Worm (Caenorhabditis elegans) whole organism, mixed stage, embryonic: ENCODE measurements around the gene ZC404.2.

ENCODE experiments used
- M03D4.4 ChIP-seq: sonication (generic microtip); optimal IDR thresholded peaks from 2 replicates; lab custom pipeline; 2017; ENCODE audit warnings: mild to moderate bottlenecking, missing genetic modification characterization, missing compliant biosample characterization
- bed-3 ChIP-seq: fragments of 200-800 bp; sonication (Bioruptor generic); optimal IDR thresholded peaks from 3 replicates; lab custom pipeline; 2018; ENCODE audit warnings: mild to moderate bottlenecking, missing genetic modification characterization, moderate library complexity, missing compliant biosample characterization
- blmp-1 ChIP-seq: fragments of 150-350 bp; optimal IDR thresholded peaks from 2 replicates; lab custom pipeline; 2014; ENCODE audit warnings: missing biosample characterization, missing genetic modification characterization
- ceh-39 ChIP-seq: fragments of 150-350 bp; optimal IDR thresholded peaks from 2 replicates; lab custom pipeline; 2014; ENCODE audit warnings: missing biosample characterization, missing genetic modification characterization
- ceh-43 ChIP-seq: fragments of 200-800 bp; sonication (Bioruptor generic); optimal IDR thresholded peaks from 2 replicates; lab custom pipeline; 2018; ENCODE audit warnings: mild to moderate bottlenecking, missing genetic modification characterization, moderate library complexity, missing compliant biosample characterization
- ceh-83 ChIP-seq: fragments of 200-800 bp; sonication (Bioruptor generic); optimal IDR thresholded peaks from 2 replicates; lab custom pipeline; 2018; ENCODE audit warnings: mild to moderate bottlenecking, missing genetic modification characterization, missing compliant biosample characterization
- ces-1 ChIP-seq: fragments of 150-350 bp; optimal IDR thresholded peaks from 2 replicates; lab custom pipeline; 2014; ENCODE audit warnings: missing biosample characterization, missing genetic modification reagents, missing genetic modification characterization
- cnd-1 ChIP-seq: fragments of 200-800 bp; sonication (Bioruptor generic); optimal IDR thresholded peaks from 2 replicates; lab custom pipeline; 2018; ENCODE audit warnings: mild to moderate bottlenecking, missing genetic modification characterization, missing compliant biosample characterization
- elt-1 ChIP-seq: sonication (generic microtip); optimal IDR thresholded peaks from 2 replicates; lab custom pipeline; 2017; ENCODE audit warnings: missing genetic modification characterization, mild to moderate bottlenecking, missing compliant biosample characterization, antibody characterized with exemption, moderate library complexity, borderline replicate concordance; ENCODE audit not compliant: insufficient read depth
- elt-3 ChIP-seq: fragments of 150-350 bp; optimal IDR thresholded peaks from 2 replicates; lab custom pipeline; 2014; ENCODE audit warnings: missing biosample characterization, missing genetic modification characterization
- flh-1 ChIP-seq: fragments of 200-800 bp; sonication (Bioruptor generic); optimal IDR thresholded peaks from 2 replicates; lab custom pipeline; 2018; ENCODE audit warnings: mild to moderate bottlenecking, missing genetic modification characterization, moderate library complexity, missing compliant biosample characterization
- ham-2 ChIP-seq: fragments of 200-800 bp; sonication (Bioruptor generic); optimal IDR thresholded peaks from 2 replicates; lab custom pipeline; 2018; ENCODE audit warnings: mild to moderate bottlenecking, missing genetic modification characterization, missing compliant biosample characterization
- hlh-1 ChIP-seq: fragments of 150-350 bp; optimal IDR thresholded peaks from 2 replicates; lab custom pipeline; 2014; ENCODE audit warnings: missing biosample characterization, missing genetic modification reagents, missing genetic modification characterization
- lin-13 ChIP-seq: fragments of 150-350 bp; optimal IDR thresholded peaks from 2 replicates; lab custom pipeline; 2014; ENCODE audit warnings: missing biosample characterization, missing genetic modification characterization
- lin-32 ChIP-seq: fragments of 200-800 bp; sonication (Bioruptor generic); optimal IDR thresholded peaks from 2 replicates; lab custom pipeline; 2018; ENCODE audit warnings: mild to moderate bottlenecking, missing genetic modification characterization, missing compliant biosample characterization
- lsy-2 ChIP-seq: fragments of 150-350 bp; optimal IDR thresholded peaks from 2 replicates; lab custom pipeline; 2014; ENCODE audit warnings: missing biosample characterization, missing genetic modification characterization
- mab-5 ChIP-seq: fragments of 150-350 bp; optimal IDR thresholded peaks from 2 replicates; lab custom pipeline; 2014; ENCODE audit warnings: missing biosample characterization, missing genetic modification characterization
- mep-1 ChIP-seq: fragments of 150-350 bp; optimal IDR thresholded peaks from 2 replicates; lab custom pipeline; 2017; ENCODE audit warnings: missing biosample characterization, missing genetic modification reagents, missing genetic modification characterization, inconsistent platforms
- mls-2 ChIP-seq: sonication (generic microtip); optimal IDR thresholded peaks from 2 replicates; lab custom pipeline; 2016; ENCODE audit warnings: mild to moderate bottlenecking, missing genetic modification characterization, moderate library complexity, missing compliant biosample characterization
- nhr-12 ChIP-seq: fragments of 150-350 bp; optimal IDR thresholded peaks from 2 replicates; lab custom pipeline; 2014; ENCODE audit warnings: missing biosample characterization, missing genetic modification characterization
- nhr-2 ChIP-seq: fragments of 150-350 bp; optimal IDR thresholded peaks from 2 replicates; lab custom pipeline; 2014; ENCODE audit warnings: missing biosample characterization, missing genetic modification characterization
- nhr-28 ChIP-seq: fragments of 150-350 bp; optimal IDR thresholded peaks from 2 replicates; lab custom pipeline; 2014; ENCODE audit warnings: missing biosample characterization, missing genetic modification characterization
- nhr-76 ChIP-seq: sonication (generic microtip); optimal IDR thresholded peaks from 2 replicates; lab custom pipeline; 2017; ENCODE audit warnings: missing biosample characterization, missing genetic modification characterization
- pha-4 ChIP-seq: fragments of 150-350 bp; optimal IDR thresholded peaks from 2 replicates; lab custom pipeline; 2018; ENCODE audit warnings: missing biosample characterization, missing genetic modification reagents, missing genetic modification characterization
- sem-2 ChIP-seq: fragments of 200-800 bp; sonication (Bioruptor generic); optimal IDR thresholded peaks from 2 replicates; lab custom pipeline; 2018; ENCODE audit warnings: mild to moderate bottlenecking, missing genetic modification characterization, missing compliant biosample characterization
- snpc-4 ChIP-seq: fragments of 150-350 bp; optimal IDR thresholded peaks from 2 replicates; lab custom pipeline; 2014; ENCODE audit warnings: missing biosample characterization, missing genetic modification characterization
- sptf-1 ChIP-seq: sonication (generic microtip); optimal IDR thresholded peaks from 2 replicates; lab custom pipeline; 2017; ENCODE audit warnings: mild to moderate bottlenecking, missing genetic modification characterization, moderate library complexity, missing compliant biosample characterization
- unc-39 ChIP-seq: fragments of 150-350 bp; optimal IDR thresholded peaks from 2 replicates; lab custom pipeline; 2014; ENCODE audit warnings: missing biosample characterization, missing genetic modification characterization
- unc-62 ChIP-seq: fragments of 150-350 bp; optimal IDR thresholded peaks from 2 replicates; lab custom pipeline; 2014; ENCODE audit warnings: missing biosample characterization, missing genetic modification reagents, missing genetic modification characterization
- zip-8 ChIP-seq: fragments of 150-350 bp; optimal IDR thresholded peaks from 2 replicates; lab custom pipeline; 2014; ENCODE audit warnings: missing biosample characterization, missing genetic modification characterization

ZC404.2 gene

DNA sequence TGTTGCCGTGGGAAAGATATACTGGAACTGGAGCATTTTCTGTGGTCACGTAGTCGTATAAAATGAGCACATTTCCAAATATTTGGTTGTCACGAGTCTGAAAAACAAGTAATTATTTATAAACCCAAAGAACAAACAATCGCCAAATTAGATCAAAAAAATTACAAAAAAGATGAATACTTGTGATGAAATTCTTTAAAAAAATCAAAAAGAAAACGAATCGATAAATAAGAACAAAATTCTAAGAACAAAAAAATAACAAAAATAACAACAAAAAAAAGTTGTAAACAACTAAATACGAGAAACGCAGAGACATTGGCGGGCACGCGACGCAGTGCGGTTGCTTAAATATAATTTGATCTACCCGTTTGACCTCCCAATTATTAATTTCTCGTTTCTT, 14.0 kb upstream of the ZC404.2 start, which contains the start of gene ZC404.16:
Gene ZC404.16, minus strand, starts transcription at position 101 of the 400 bp plus-strand sequence.
- TF ChIP-seq ceh-39 (tag; lab: Kevin White, UChicago) (no peak), nhr-2 (no peak), blmp-1 (no peak), mep-1 (tag; lab: Kevin White, UChicago) (no peak), bed-3 (GFP tag; lab: Kevin White, UChicago) (no peak), lin-32 (GFP tag; lab: Kevin White, UChicago) (no peak), mls-2 (tag; lab: Kevin White, UChicago) (no peak), sptf-1 (tag; lab: Kevin White, UChicago) (no peak), elt-1 (tag; lab: Kevin White, UChicago) (no peak), zip-8 (tag; lab: Kevin White, UChicago) (no peak), hlh-1 (tag; lab: Kevin White, UChicago) (no peak), sem-2 (no peak)
- TF ChIP-seq, all 35 proteins: peak for 0

DNA sequence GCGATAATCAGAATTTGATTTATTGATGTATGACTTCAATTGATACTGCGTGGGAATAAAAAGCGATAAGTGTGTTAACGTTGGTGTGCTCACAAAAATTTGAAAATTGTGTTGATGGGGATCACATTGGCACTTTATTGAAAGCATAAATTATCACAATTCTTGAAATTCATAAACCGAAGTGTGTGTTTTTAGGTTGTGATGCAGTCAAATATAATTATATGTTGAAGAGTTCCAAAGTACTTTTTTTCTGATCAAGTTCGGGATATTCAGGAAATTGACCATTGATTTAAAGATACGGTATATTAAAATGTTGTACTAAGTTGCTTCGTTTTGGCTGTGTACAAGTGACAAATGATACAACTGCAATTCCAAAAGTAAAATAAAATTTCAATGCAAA, 12.0 kb upstream of the ZC404.2 start, which contains the start of gene srh-28:
Gene srh-28, minus strand, starts transcription at position 101 of the 400 bp plus-strand sequence.
- TF ChIP-seq hlh-1 (tag; lab: Kevin White, UChicago) (no peak), cnd-1 (tag; lab: Kevin White, UChicago) (no peak), mep-1 (tag; lab: Kevin White, UChicago) (no peak), pha-4 (tag; lab: Kevin White, UChicago) (no peak), unc-62 (GFP tag; lab: Kevin White, UChicago) (no peak), ceh-39 (tag; lab: Kevin White, UChicago) (no peak), mab-5 (no peak), ceh-43 (GFP tag; lab: Kevin White, UChicago) (no peak), lsy-2 (no peak), elt-1 (tag; lab: Kevin White, UChicago) (no peak)

DNA sequence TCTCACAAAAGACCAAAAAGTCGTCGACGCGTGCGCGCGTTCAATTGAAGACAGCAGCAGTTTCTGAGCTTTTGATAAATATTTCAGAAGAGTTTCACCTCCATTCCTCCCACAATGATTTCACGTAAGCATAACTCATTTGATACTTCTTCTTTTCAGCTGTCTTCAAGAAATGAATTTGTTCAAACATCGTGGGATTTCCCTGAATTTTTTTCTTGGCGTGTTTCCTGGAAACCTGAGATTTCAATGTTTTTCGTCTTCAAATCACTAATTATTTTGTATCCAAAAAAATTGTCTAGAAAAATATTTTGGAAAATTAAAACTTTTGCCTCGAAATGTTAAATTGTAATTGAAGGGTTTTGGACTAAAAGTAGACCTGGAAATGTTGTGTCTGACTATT, 9.3 kb upstream of the ZC404.2 start:
- no peak for TF ChIP-seq elt-3 (tag; lab: Kevin White, UChicago)
- no peak for TF ChIP-seq nhr-76 (tag; lab: Kevin White, UChicago)
- TF ChIP-seq lin-32 (GFP tag; lab: Kevin White, UChicago) = no peak
- TF ChIP-seq hlh-1 (tag; lab: Kevin White, UChicago) = no peak
- no peak for TF ChIP-seq nhr-12 (tag; lab: Kevin White, UChicago)
- no peak for TF ChIP-seq snpc-4 (tag; lab: Kevin White, UChicago)
- no peak for TF ChIP-seq sptf-1 (tag; lab: Kevin White, UChicago)
- TF ChIP-seq M03D4.4 (tag; lab: Kevin White, UChicago) = no peak
- no peak for TF ChIP-seq nhr-28
- no peak for TF ChIP-seq ceh-83
- no peak for TF ChIP-seq sem-2
- no peak for TF ChIP-seq nhr-2
- no peak for TF ChIP-seq unc-39 (tag; lab: Kevin White, UChicago)
- no peak for TF ChIP-seq ceh-39 (tag; lab: Kevin White, UChicago)
- TF ChIP-seq ces-1 = no peak
- TF ChIP-seq, all 35 proteins: peak for 0

DNA sequence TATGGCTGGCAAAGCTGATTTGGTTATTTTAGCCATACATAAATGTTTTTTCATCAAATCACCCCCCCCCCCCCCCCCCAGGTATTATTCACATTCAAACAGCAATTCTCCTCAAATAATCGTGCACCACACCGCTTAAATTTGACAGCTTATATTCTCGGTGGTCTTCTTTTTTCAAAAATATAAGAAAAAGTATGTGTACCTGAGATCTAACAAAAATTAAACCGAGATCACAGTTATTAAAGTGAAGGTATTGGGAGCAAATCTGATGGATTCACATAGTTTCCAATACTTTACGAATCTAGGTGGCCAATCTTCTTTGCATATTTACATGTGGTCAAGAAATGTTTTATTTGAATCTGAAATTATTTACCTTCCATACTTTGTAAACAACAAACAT, 7.6 kb upstream of the ZC404.2 start, which contains the start of gene ZC404.15:
Gene ZC404.15, plus strand, starts transcription at position 301 of the 400 bp plus-strand sequence.
- TF ChIP-seq mep-1 (tag; lab: Kevin White, UChicago) = no peak

- TF ChIP-seq cnd-1 (tag; lab: Kevin White, UChicago) (no peak), M03D4.4 (tag; lab: Kevin White, UChicago) (no peak), lin-13 (tag; lab: Kevin White, UChicago) (no peak), elt-1 (tag; lab: Kevin White, UChicago) (no peak), pha-4 (tag; lab: Kevin White, UChicago) (no peak), mab-5 (no peak), ham-2 (GFP tag; lab: Kevin White, UChicago) (no peak), blmp-1 (no peak), sem-2 (no peak), ces-1 (no peak), mls-2 (tag; lab: Kevin White, UChicago) (no peak), ceh-39 (tag; lab: Kevin White, UChicago) (no peak), sptf-1 (tag; lab: Kevin White, UChicago) (no peak), snpc-4 (tag; lab: Kevin White, UChicago) (no peak), nhr-12 (tag; lab: Kevin White, UChicago) (no peak), flh-1 (GFP tag; lab: Kevin White, UChicago) (no peak)
- TF ChIP-seq, all 35 proteins: peak for 0
Observed at ce11 chrV:6780676-6781075, 7.1 kb upstream of the ZC404.2 start.
